Fruit fly (Drosophila melanogaster): ENCODE data around the gene Ucp4A.
A peak's percentile ranks its signal among the peaks of the same experiment; 100 is the strongest.

DNA sequence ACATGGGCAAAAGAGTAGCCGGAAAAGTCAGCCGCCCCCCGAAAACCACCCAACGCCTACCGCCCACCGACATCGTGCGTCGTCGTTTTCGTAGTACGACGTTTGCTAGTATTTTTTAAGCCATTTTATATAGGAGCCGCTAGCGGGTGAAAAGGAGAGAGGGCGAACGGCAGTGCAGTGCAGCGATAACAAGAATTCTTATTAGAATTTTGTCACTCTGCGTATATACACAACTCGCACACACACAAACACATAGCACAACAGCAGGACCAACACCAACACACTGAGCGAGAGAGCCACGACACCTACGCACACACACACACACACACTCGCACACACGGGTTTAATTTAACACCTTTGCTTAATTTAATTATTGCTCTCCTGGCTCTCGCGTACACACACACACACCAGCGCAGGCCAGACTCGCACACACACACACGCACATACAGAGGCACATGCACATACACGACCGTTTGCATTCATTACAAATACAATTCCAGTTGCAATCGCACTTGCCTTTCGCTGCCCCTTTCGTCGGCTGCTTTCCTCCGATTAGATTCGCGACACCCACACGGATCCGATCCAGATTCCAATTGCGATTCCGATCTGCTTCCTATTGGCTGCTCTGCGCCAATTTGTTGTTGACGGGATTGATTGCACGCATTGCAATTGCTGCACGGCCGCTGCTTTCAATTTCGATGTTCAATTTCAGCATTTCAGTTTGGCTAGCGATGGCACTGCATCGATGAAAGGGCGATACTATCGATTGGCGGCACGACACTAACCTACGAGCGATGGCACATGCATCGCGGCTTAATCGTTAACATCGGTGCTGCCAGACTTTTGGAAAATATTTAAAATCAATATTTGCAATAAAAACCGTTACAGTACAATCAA lies 17.7 kb upstream of the Ucp4A start, which contains the start of gene Socs16D:
- TF ChIP-seq Dll (optimal IDR thresholded peaks at IDR 0.05), result peak; percentile 81
- TF ChIP-seq usp (GFP tag; optimal IDR thresholded peaks at IDR 0.05), result no peak
- TF ChIP-seq pan (optimal IDR thresholded peaks at IDR 0.05), result no peak
- no peak for TF ChIP-seq EcR (GFP tag; optimal IDR thresholded peaks at IDR 0.05)
